Worm (Caenorhabditis elegans): ENCODE data around the gene spe-10.

ce11 chrV:10352928-10353427 is 31.1 kb upstream of the spe-10 start, which contains the start of gene nol-56:
- TF ChIP-seq F37B4.10 (GFP tag; IDR thresholded peaks at IDR 0.05) (no peak), sea-2 (GFP tag; IDR thresholded peaks at IDR 0.05) (no peak), cebp-1 (GFP tag; IDR thresholded peaks at IDR 0.05) (no peak), cebp-1 (tag; optimal IDR thresholded peaks at IDR 0.05) (peak; percentile 53), lir-1 (GFP tag; conservative IDR thresholded peaks at IDR 0.05) (peak; percentile 33; the same call in 1 of the 2 replicates), unc-130 (GFP tag; optimal IDR thresholded peaks at IDR 0.05) (peak; percentile 49), nfya-2 (GFP tag; IDR thresholded peaks at IDR 0.05) (no peak), sdz-38 (tag; optimal IDR thresholded peaks at IDR 0.05) (no peak), athp-1 (tag; optimal IDR thresholded peaks at IDR 0.05) (peak; percentile 2), madf-3 (GFP tag; IDR thresholded peaks at IDR 0.05) (peak; percentile 79), mel-28 (tag; optimal IDR thresholded peaks at IDR 0.05; ENCODE audit: borderline replicate concordance) (no peak), zfh-2 (GFP tag; conservative IDR thresholded peaks at IDR 0.05) (no peak)
